Worm (Caenorhabditis elegans): Measurements from ENCODE around the gene alp-1.

ce11 chrIV:8844457-8844856 is 7.8 kb upstream of the alp-1 start, which contains the start of gene T11B7.2:
- TF ChIP-seq ZK546.5 (tag; optimal IDR thresholded peaks at IDR 0.05) = no peak
- no peak for TF ChIP-seq snpc-4 (tag; optimal IDR thresholded peaks at IDR 0.05)
- no peak for TF ChIP-seq lin-15B (tag; optimal IDR thresholded peaks at IDR 0.05)
- no peak for TF ChIP-seq dmd-6 (GFP tag; IDR thresholded peaks at IDR 0.05)
- no peak for TF ChIP-seq ZK337.2 (GFP tag; IDR thresholded peaks at IDR 0.05)
- no peak for TF ChIP-seq ctbp-1 (GFP tag; IDR thresholded peaks at IDR 0.05)
- TF ChIP-seq lin-38 (GFP tag; IDR thresholded peaks at IDR 0.05) = no peak
- TF ChIP-seq nhr-28 (tag; optimal IDR thresholded peaks at IDR 0.05) = no peak
- TF ChIP-seq pha-4 (GFP tag; IDR thresholded peaks at IDR 0.05) = no peak
- no peak for TF ChIP-seq pha-4 (tag; optimal IDR thresholded peaks at IDR 0.05)
- TF ChIP-seq nhr-102 (tag; optimal IDR thresholded peaks at IDR 0.05) = no peak
- TF ChIP-seq nhr-25 (tag; optimal IDR thresholded peaks at IDR 0.05; ENCODE audit: borderline replicate concordance, insufficient read depth) = no peak
- no peak for TF ChIP-seq nhr-42 (GFP tag; IDR thresholded peaks at IDR 0.05)
- no peak for TF ChIP-seq lir-3 (tag; optimal IDR thresholded peaks at IDR 0.05)

Measured in whole organism, L4 larva.